Worm (Caenorhabditis elegans) whole organism, mixed stage, embryonic: ENCODE results near the gene F13A7.11.

Experiments used
- M03D4.4 ChIP-seq: sonication (generic microtip); optimal IDR thresholded peaks from 2 replicates; lab custom pipeline; 2017; ENCODE audit warnings: mild to moderate bottlenecking, missing genetic modification characterization, missing compliant biosample characterization
- bed-3 ChIP-seq: fragments of 200-800 bp; sonication (Bioruptor generic); optimal IDR thresholded peaks from 3 replicates; lab custom pipeline; 2018; ENCODE audit warnings: mild to moderate bottlenecking, missing genetic modification characterization, moderate library complexity, missing compliant biosample characterization
- blmp-1 ChIP-seq: fragments of 150-350 bp; optimal IDR thresholded peaks from 2 replicates; lab custom pipeline; 2014; ENCODE audit warnings: missing biosample characterization, missing genetic modification characterization
- ceh-39 ChIP-seq: fragments of 150-350 bp; optimal IDR thresholded peaks from 2 replicates; lab custom pipeline; 2014; ENCODE audit warnings: missing biosample characterization, missing genetic modification characterization
- ceh-43 ChIP-seq: fragments of 200-800 bp; sonication (Bioruptor generic); optimal IDR thresholded peaks from 2 replicates; lab custom pipeline; 2018; ENCODE audit warnings: mild to moderate bottlenecking, missing genetic modification characterization, moderate library complexity, missing compliant biosample characterization
- ceh-83 ChIP-seq: fragments of 200-800 bp; sonication (Bioruptor generic); optimal IDR thresholded peaks from 2 replicates; lab custom pipeline; 2018; ENCODE audit warnings: mild to moderate bottlenecking, missing genetic modification characterization, missing compliant biosample characterization
- ces-1 ChIP-seq: fragments of 150-350 bp; optimal IDR thresholded peaks from 2 replicates; lab custom pipeline; 2014; ENCODE audit warnings: missing biosample characterization, missing genetic modification reagents, missing genetic modification characterization
- cnd-1 ChIP-seq: fragments of 200-800 bp; sonication (Bioruptor generic); optimal IDR thresholded peaks from 2 replicates; lab custom pipeline; 2018; ENCODE audit warnings: mild to moderate bottlenecking, missing genetic modification characterization, missing compliant biosample characterization
- drap-1 ChIP-seq: fragments of 200-800 bp; sonication (Bioruptor generic); optimal IDR thresholded peaks from 3 replicates; lab custom pipeline; 2018; ENCODE audit warnings: mild to moderate bottlenecking, missing genetic modification characterization, missing compliant biosample characterization
- elt-1 ChIP-seq: sonication (generic microtip); optimal IDR thresholded peaks from 2 replicates; lab custom pipeline; 2017; ENCODE audit warnings: missing genetic modification characterization, mild to moderate bottlenecking, missing compliant biosample characterization, antibody characterized with exemption, moderate library complexity, borderline replicate concordance; ENCODE audit not compliant: insufficient read depth
- elt-3 ChIP-seq: fragments of 150-350 bp; optimal IDR thresholded peaks from 2 replicates; lab custom pipeline; 2014; ENCODE audit warnings: missing biosample characterization, missing genetic modification characterization
- flh-1 ChIP-seq: fragments of 200-800 bp; sonication (Bioruptor generic); optimal IDR thresholded peaks from 2 replicates; lab custom pipeline; 2018; ENCODE audit warnings: mild to moderate bottlenecking, missing genetic modification characterization, moderate library complexity, missing compliant biosample characterization
- hlh-1 ChIP-seq: fragments of 150-350 bp; optimal IDR thresholded peaks from 2 replicates; lab custom pipeline; 2014; ENCODE audit warnings: missing biosample characterization, missing genetic modification reagents, missing genetic modification characterization
- lin-13 ChIP-seq: fragments of 150-350 bp; optimal IDR thresholded peaks from 2 replicates; lab custom pipeline; 2014; ENCODE audit warnings: missing biosample characterization, missing genetic modification characterization
- lin-32 ChIP-seq: fragments of 200-800 bp; sonication (Bioruptor generic); optimal IDR thresholded peaks from 2 replicates; lab custom pipeline; 2018; ENCODE audit warnings: mild to moderate bottlenecking, missing genetic modification characterization, missing compliant biosample characterization
- mab-5 ChIP-seq: fragments of 150-350 bp; optimal IDR thresholded peaks from 2 replicates; lab custom pipeline; 2014; ENCODE audit warnings: missing biosample characterization, missing genetic modification characterization
- mls-2 ChIP-seq: sonication (generic microtip); optimal IDR thresholded peaks from 2 replicates; lab custom pipeline; 2016; ENCODE audit warnings: mild to moderate bottlenecking, missing genetic modification characterization, moderate library complexity, missing compliant biosample characterization
- nhr-12 ChIP-seq: fragments of 150-350 bp; optimal IDR thresholded peaks from 2 replicates; lab custom pipeline; 2014; ENCODE audit warnings: missing biosample characterization, missing genetic modification characterization
- nhr-2 ChIP-seq: fragments of 150-350 bp; optimal IDR thresholded peaks from 2 replicates; lab custom pipeline; 2014; ENCODE audit warnings: missing biosample characterization, missing genetic modification characterization
- nhr-237 ChIP-seq: fragments of 150-350 bp; optimal IDR thresholded peaks from 2 replicates; lab custom pipeline; 2014; ENCODE audit warnings: missing biosample characterization, missing genetic modification characterization
- nhr-28 ChIP-seq: fragments of 150-350 bp; optimal IDR thresholded peaks from 2 replicates; lab custom pipeline; 2014; ENCODE audit warnings: missing biosample characterization, missing genetic modification characterization
- nhr-76 ChIP-seq: sonication (generic microtip); optimal IDR thresholded peaks from 2 replicates; lab custom pipeline; 2017; ENCODE audit warnings: missing biosample characterization, missing genetic modification characterization
- pha-4 ChIP-seq: fragments of 150-350 bp; optimal IDR thresholded peaks from 2 replicates; lab custom pipeline; 2018; ENCODE audit warnings: missing biosample characterization, missing genetic modification reagents, missing genetic modification characterization
- sem-2 ChIP-seq: fragments of 200-800 bp; sonication (Bioruptor generic); optimal IDR thresholded peaks from 2 replicates; lab custom pipeline; 2018; ENCODE audit warnings: mild to moderate bottlenecking, missing genetic modification characterization, missing compliant biosample characterization
- snpc-4 ChIP-seq: fragments of 150-350 bp; optimal IDR thresholded peaks from 2 replicates; lab custom pipeline; 2014; ENCODE audit warnings: missing biosample characterization, missing genetic modification characterization
- sptf-1 ChIP-seq: sonication (generic microtip); optimal IDR thresholded peaks from 2 replicates; lab custom pipeline; 2017; ENCODE audit warnings: mild to moderate bottlenecking, missing genetic modification characterization, moderate library complexity, missing compliant biosample characterization
- tbx-8 ChIP-seq: fragments of 200-800 bp; sonication (Bioruptor generic); optimal IDR thresholded peaks from 2 replicates; lab custom pipeline; 2018; ENCODE audit warnings: mild to moderate bottlenecking, missing genetic modification characterization, moderate library complexity, missing compliant biosample characterization
- unc-120 ChIP-seq: sonication (generic microtip); optimal IDR thresholded peaks from 2 replicates; lab custom pipeline; 2017; ENCODE audit warnings: missing genetic modification characterization, missing compliant biosample characterization; ENCODE audit not compliant: poor library complexity, severe bottlenecking
- unc-39 ChIP-seq: fragments of 150-350 bp; optimal IDR thresholded peaks from 2 replicates; lab custom pipeline; 2014; ENCODE audit warnings: missing biosample characterization, missing genetic modification characterization
- unc-62 ChIP-seq: fragments of 150-350 bp; optimal IDR thresholded peaks from 2 replicates; lab custom pipeline; 2014; ENCODE audit warnings: missing biosample characterization, missing genetic modification reagents, missing genetic modification characterization
- zip-8 ChIP-seq: fragments of 150-350 bp; optimal IDR thresholded peaks from 2 replicates; lab custom pipeline; 2014; ENCODE audit warnings: missing biosample characterization, missing genetic modification characterization
- ztf-11 ChIP-seq: fragments of 150-350 bp; optimal IDR thresholded peaks from 2 replicates; lab custom pipeline; 2014; ENCODE audit warnings: missing biosample characterization, missing genetic modification characterization

Gene F13A7.11

ce11 chrV:16429503-16429902 is 34.4 kb upstream of the F13A7.11 start, which contains the start of gene F26D2.10:
Gene F26D2.10, minus strand, starts transcription at chrV:16429603.
- no peak for TF ChIP-seq nhr-2
- TF ChIP-seq ces-1 (GFP tag; lab: Kevin White, UChicago): no peak
- TF ChIP-seq ceh-43 (GFP tag; lab: Kevin White, UChicago): no peak
- TF ChIP-seq sem-2 (GFP tag; lab: Kevin White, UChicago): no peak

- no peak for TF ChIP-seq ces-1 (GFP tag; lab: Kevin White, UChicago)
- TF ChIP-seq zip-8 (tag; lab: Kevin White, UChicago): no peak
- TF ChIP-seq mls-2 (tag; lab: Kevin White, UChicago): no peak
- TF ChIP-seq nhr-237 (tag; lab: Kevin White, UChicago): no peak
- no peak for TF ChIP-seq unc-62 (GFP tag; lab: Kevin White, UChicago)
- TF ChIP-seq snpc-4 (tag; lab: Kevin White, UChicago): no peak
- TF ChIP-seq mab-5 (tag; lab: Kevin White, UChicago): no peak
These were observed 29.3 kb upstream of the F13A7.11 start, which contains the start of gene srw-29 for ce11 chrV:16424428-16424827. Gene srw-29, minus strand, starts transcription at chrV:16424528.

- TF ChIP-seq ceh-43 (GFP tag; lab: Kevin White, UChicago) (no peak), nhr-76 (no peak), elt-3 (tag; lab: Kevin White, UChicago) (no peak), blmp-1 (tag; lab: Kevin White, UChicago) (no peak), nhr-2 (no peak), drap-1 (GFP tag; lab: Kevin White, UChicago) (no peak), lin-13 (tag; lab: Kevin White, UChicago) (no peak), zip-8 (tag; lab: Kevin White, UChicago) (no peak), sem-2 (GFP tag; lab: Kevin White, UChicago) (no peak), pha-4 (tag; lab: Kevin White, UChicago) (no peak), unc-39 (tag; lab: Kevin White, UChicago) (no peak), mls-2 (tag; lab: Kevin White, UChicago) (no peak), ztf-11 (tag; lab: Kevin White, UChicago) (no peak)
These were observed 25.6 kb upstream of the F13A7.11 start, which contains the start of gene srw-48 for ce11 chrV:16420696-16421095. Gene srw-48, plus strand, starts transcription at chrV:16420996.

ce11 chrV:16419769-16420168 is 24.7 kb upstream of the F13A7.11 start, which contains the start of gene F26D2.16:
Gene F26D2.16, minus strand, starts transcription at chrV:16419869.
- no peak for TF ChIP-seq sptf-1 (tag; lab: Kevin White, UChicago)
- TF ChIP-seq nhr-76: no peak
- no peak for TF ChIP-seq ceh-83 (GFP tag; lab: Kevin White, UChicago)
- no peak for TF ChIP-seq elt-3 (tag; lab: Kevin White, UChicago)
- TF ChIP-seq bed-3 (GFP tag; lab: Kevin White, UChicago): no peak
- TF ChIP-seq nhr-12 (tag; lab: Kevin White, UChicago): no peak
- no peak for TF ChIP-seq tbx-8 (GFP tag; lab: Kevin White, UChicago)
- TF ChIP-seq M03D4.4 (tag; lab: Kevin White, UChicago): no peak
- TF ChIP-seq lin-13 (tag; lab: Kevin White, UChicago): no peak
- no peak for TF ChIP-seq drap-1 (GFP tag; lab: Kevin White, UChicago)
- TF ChIP-seq unc-120: no peak
- TF ChIP-seq unc-39 (tag; lab: Kevin White, UChicago): no peak
- TF ChIP-seq nhr-237 (tag; lab: Kevin White, UChicago): no peak
- TF ChIP-seq nhr-2: no peak

ce11 chrV:16417014-16417413 is 21.9 kb upstream of the F13A7.11 start, which contains the start of gene str-55:
Gene str-55, minus strand, starts transcription at chrV:16417114.
- TF ChIP-seq hlh-1 (tag; lab: Kevin White, UChicago) (no peak), sem-2 (GFP tag; lab: Kevin White, UChicago) (no peak), bed-3 (GFP tag; lab: Kevin White, UChicago) (no peak), lin-32 (no peak), blmp-1 (tag; lab: Kevin White, UChicago) (no peak), nhr-76 (no peak), elt-1 (tag; lab: Kevin White, UChicago) (no peak), unc-62 (GFP tag; lab: Kevin White, UChicago) (no peak), nhr-12 (tag; lab: Kevin White, UChicago) (no peak), unc-39 (tag; lab: Kevin White, UChicago) (no peak)
- TF ChIP-seq, all 35 proteins: peak for 0

- TF ChIP-seq mab-5 (tag; lab: Kevin White, UChicago) (no peak), unc-39 (tag; lab: Kevin White, UChicago) (no peak), zip-8 (tag; lab: Kevin White, UChicago) (no peak), cnd-1 (tag; lab: Kevin White, UChicago) (no peak), flh-1 (GFP tag; lab: Kevin White, UChicago) (no peak), unc-120 (no peak), nhr-28 (tag; lab: Kevin White, UChicago) (no peak), tbx-8 (GFP tag; lab: Kevin White, UChicago) (no peak), ceh-39 (tag; lab: Kevin White, UChicago) (no peak), mls-2 (tag; lab: Kevin White, UChicago) (no peak), lin-13 (tag; lab: Kevin White, UChicago) (no peak), nhr-2 (no peak), ceh-43 (GFP tag; lab: Kevin White, UChicago) (no peak), M03D4.4 (tag; lab: Kevin White, UChicago) (no peak), pha-4 (tag; lab: Kevin White, UChicago) (no peak), unc-62 (GFP tag; lab: Kevin White, UChicago) (no peak), drap-1 (GFP tag; lab: Kevin White, UChicago) (no peak)
- TF ChIP-seq, all 35 proteins: peak for 0
These were observed 15.4 kb upstream of the F13A7.11 start, which contains the start of gene srh-145 for ce11 chrV:16410521-16410920. Gene srh-145, plus strand, starts transcription at chrV:16410713.
